Worm (Caenorhabditis elegans) whole organism, L2 larva: ENCODE results near the gene seip-1.

Experiments used
- ZK546.5 ChIP-seq: sonication (generic microtip); optimal IDR thresholded peaks from 2 replicates; lab custom pipeline; 2017; ENCODE audit warnings: missing biosample characterization, missing genetic modification characterization
- lin-13 ChIP-seq: fragments of 150-350 bp; optimal IDR thresholded peaks from 2 replicates; lab custom pipeline; 2014; ENCODE audit warnings: missing biosample characterization, missing genetic modification reagents, missing genetic modification characterization
- nhr-237 ChIP-seq: fragments of 150-350 bp; optimal IDR thresholded peaks from 2 replicates; lab custom pipeline; 2014; ENCODE audit warnings: missing biosample characterization, missing genetic modification characterization
- sma-3 ChIP-seq: sonication (generic microtip); optimal IDR thresholded peaks from 2 replicates; lab custom pipeline; 2016; ENCODE audit warnings: missing genetic modification reagents, missing genetic modification characterization, missing compliant biosample characterization
- unc-62 ChIP-seq: fragments of 150-350 bp; optimal IDR thresholded peaks from 2 replicates; lab custom pipeline; 2014; ENCODE audit warnings: missing biosample characterization, missing genetic modification reagents, missing genetic modification characterization

DNA sequence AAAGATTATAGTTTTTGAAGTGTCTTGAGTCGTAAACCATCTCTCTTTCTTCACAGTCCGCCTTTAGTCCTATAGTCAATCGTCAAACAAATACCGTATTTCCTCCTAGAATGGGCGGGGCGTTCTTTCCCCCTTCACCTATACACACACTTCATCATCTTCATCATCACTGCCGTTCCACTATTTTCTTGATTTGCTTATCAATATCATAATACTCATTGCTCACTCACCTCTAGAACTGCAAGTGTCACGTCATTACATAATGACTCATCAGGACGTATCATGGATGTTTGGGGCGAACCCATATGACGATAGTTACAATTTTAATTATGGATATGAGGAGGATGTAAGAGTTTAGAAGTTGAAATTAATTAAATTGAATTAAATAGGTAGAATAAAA lies 42.4 kb downstream of the seip-1 start:
- TF ChIP-seq lin-13 (GFP tag; lab: Kevin White, UChicago), result no peak
- TF ChIP-seq sma-3 (GFP tag; lab: Kevin White, UChicago), result no peak
- TF ChIP-seq nhr-237 (tag; lab: Kevin White, UChicago), result no peak
- no peak for TF ChIP-seq ZK546.5 (tag; lab: Kevin White, UChicago)
- no peak for TF ChIP-seq unc-62 (GFP tag; lab: Kevin White, UChicago)
